Fruit fly (Drosophila melanogaster) whole organism, embryonic: ENCODE measurements around the gene CG11052.

ENCODE experiments used
- Atf3 ChIP-seq: fragments of 200-800 bp; sonication (Bioruptor generic); optimal IDR thresholded peaks from 3 replicates; lab custom pipeline; 2016; ENCODE audit warnings: missing biosample characterization, missing genetic modification characterization
- Atf6 ChIP-seq: fragments of 200-800 bp; sonication (Bioruptor generic); IDR thresholded peaks from 2 replicates; pipeline ENCODE4 v1.3.6; 2022; ENCODE audit warnings: missing biosample characterization, missing genetic modification characterization
- CG10979 ChIP-seq: fragments of 200-800 bp; sonication (Bioruptor generic); optimal IDR thresholded peaks from 2 replicates; lab custom pipeline; 2018; ENCODE audit warnings: missing biosample characterization, mild to moderate bottlenecking, missing genetic modification characterization, moderate library complexity
- CG11560 ChIP-seq: fragments of 200-800 bp; sonication (Bioruptor generic); IDR thresholded peaks from 3 replicates; pipeline ENCODE4 v1.3.6; 2022; ENCODE audit warnings: missing biosample characterization, missing genetic modification characterization
- CG12236 ChIP-seq: fragments of 200-800 bp; sonication (Bioruptor generic); optimal IDR thresholded peaks from 2 replicates; lab custom pipeline; 2016; ENCODE audit warnings: missing biosample characterization, missing genetic modification characterization
- CG12299 ChIP-seq: fragments of 200-800 bp; sonication (Bioruptor generic); optimal IDR thresholded peaks from 2 replicates; lab custom pipeline; 2018; ENCODE audit warnings: missing biosample characterization, mild to moderate bottlenecking, missing genetic modification characterization
- CG1233 ChIP-seq: fragments of 200-800 bp; sonication (Bioruptor generic); optimal IDR thresholded peaks from 4 replicates; lab custom pipeline; 2018; ENCODE audit warnings: missing biosample characterization, mild to moderate bottlenecking, missing genetic modification characterization
- CG14441 ChIP-seq: fragments of 200-800 bp; sonication (Bioruptor generic); IDR thresholded peaks from 2 replicates; pipeline ENCODE4 v1.3.6; 2022; ENCODE audit warnings: missing biosample characterization, missing genetic modification characterization
- CG16863 ChIP-seq: fragments of 200-800 bp; sonication (Bioruptor generic); optimal IDR thresholded peaks from 3 replicates; lab custom pipeline; 2016; ENCODE audit warnings: missing biosample characterization, missing genetic modification characterization
- CG17359 ChIP-seq: fragments of 200-800 bp; sonication (Bioruptor generic); optimal IDR thresholded peaks from 3 replicates; lab custom pipeline; 2018; ENCODE audit warnings: missing biosample characterization, mild to moderate bottlenecking, missing genetic modification characterization, moderate library complexity
- CG17385 ChIP-seq: fragments of 200-800 bp; sonication (Bioruptor generic); optimal IDR thresholded peaks from 3 replicates; lab custom pipeline; 2018; ENCODE audit warnings: missing biosample characterization, mild to moderate bottlenecking, missing genetic modification characterization
- CG18476 ChIP-seq: fragments of 200-800 bp; sonication (Bioruptor generic); optimal IDR thresholded peaks from 2 replicates; lab custom pipeline; 2016; ENCODE audit warnings: missing biosample characterization, mild to moderate bottlenecking, missing genetic modification characterization
- CG30431 ChIP-seq: fragments of 200-800 bp; sonication (Bioruptor generic); optimal IDR thresholded peaks from 2 replicates; lab custom pipeline; 2017; ENCODE audit warnings: missing biosample characterization, missing genetic modification characterization
- CG31365 ChIP-seq: fragments of 200-800 bp; sonication (Bioruptor generic); optimal IDR thresholded peaks from 2 replicates; lab custom pipeline; 2018; ENCODE audit warnings: missing biosample characterization, mild to moderate bottlenecking, missing genetic modification characterization
- CG34422 ChIP-seq: fragments of 200-800 bp; sonication (Bioruptor generic); IDR thresholded peaks from 3 replicates; pipeline ENCODE4 v1.3.6; 2022; ENCODE audit warnings: missing biosample characterization, missing genetic modification characterization
- CG3838 ChIP-seq: fragments of 200-800 bp; sonication (Bioruptor generic); optimal IDR thresholded peaks from 3 replicates; lab custom pipeline; 2016; ENCODE audit warnings: missing biosample characterization, missing genetic modification characterization
- CG5953 ChIP-seq: fragments of 200-800 bp; sonication (Bioruptor generic); IDR thresholded peaks from 2 replicates; pipeline ENCODE4 v1.3.6; 2022; ENCODE audit warnings: missing biosample characterization, missing genetic modification characterization
- CG6813 ChIP-seq: fragments of 200-800 bp; sonication (Bioruptor generic); optimal IDR thresholded peaks from 2 replicates; lab custom pipeline; 2017; ENCODE audit warnings: missing biosample characterization, missing genetic modification characterization, mild to moderate bottlenecking, moderate library complexity, missing genetic modification reagents
- CG8924 ChIP-seq: fragments of 200-800 bp; optimal IDR thresholded peaks from 3 replicates; lab custom pipeline; 2019; ENCODE audit warnings: missing biosample characterization, mild to moderate bottlenecking, missing genetic modification characterization, moderate library complexity
- Dek ChIP-seq: fragments of 200-800 bp; sonication (Bioruptor generic); optimal IDR thresholded peaks from 3 replicates; lab custom pipeline; 2019; ENCODE audit warnings: missing biosample characterization, mild to moderate bottlenecking, missing genetic modification characterization, moderate library complexity
- Gsc ChIP-seq: fragments of 200-800 bp; sonication (Bioruptor generic); IDR thresholded peaks from 2 replicates; pipeline ENCODE4 v1.3.6; 2022; ENCODE audit warnings: missing biosample characterization, missing genetic modification characterization
- Hand ChIP-seq: fragments of 200-800 bp; sonication (Bioruptor generic); optimal IDR thresholded peaks from 2 replicates; lab custom pipeline; 2017; ENCODE audit warnings: mild to moderate bottlenecking, missing biosample characterization, missing genetic modification reagents, missing genetic modification characterization
- Hr78 ChIP-seq, 2 experiments: fragments of 200-800 bp in 1 of 2; fragments of >200 bp in 1 of 2; sonication (Bioruptor generic) in 1 of 2; optimal IDR thresholded peaks; 2 replicates each; lab custom pipeline; 2017 to 2019; ENCODE audit warnings: missing biosample characterization in 2 of 2, missing genetic modification characterization in 2 of 2, mild to moderate bottlenecking in 1 of 2, moderate library complexity in 1 of 2
- Kr ChIP-seq: fragments of 200-800 bp; sonication (Bioruptor generic); optimal IDR thresholded peaks from 2 replicates; lab custom pipeline; 2017; ENCODE audit warnings: missing biosample characterization, mild to moderate bottlenecking, missing genetic modification characterization
- Max ChIP-seq: fragments of 200-800 bp; sonication (Bioruptor generic); optimal IDR thresholded peaks from 2 replicates; lab custom pipeline; 2016; ENCODE audit warnings: missing biosample characterization, mild to moderate bottlenecking, missing genetic modification characterization
- NC2β ChIP-seq: fragments of 200-800 bp; sonication (Bioruptor generic); optimal IDR thresholded peaks from 2 replicates; lab custom pipeline; 2016; ENCODE audit warnings: missing biosample characterization, missing genetic modification characterization
- Poxn ChIP-seq: fragments of 200-800 bp; sonication (Bioruptor generic); IDR thresholded peaks from 2 replicates; pipeline ENCODE4 v1.3.6; 2022; ENCODE audit warnings: missing biosample characterization, missing genetic modification characterization
- ara ChIP-seq: fragments of 200-800 bp; sonication (Bioruptor generic); IDR thresholded peaks from 2 replicates; pipeline ENCODE4 v1.3.6; 2022; ENCODE audit warnings: missing biosample characterization, missing genetic modification characterization
- ash1 ChIP-seq: fragments of 200-800 bp; sonication (Bioruptor generic); optimal IDR thresholded peaks from 2 replicates; lab custom pipeline; 2018; ENCODE audit warnings: missing biosample characterization, mild to moderate bottlenecking, missing genetic modification characterization
- ato ChIP-seq: fragments of 200-800 bp; sonication (Bioruptor generic); IDR thresholded peaks from 2 replicates; pipeline ENCODE4 v1.3.6; 2022; ENCODE audit warnings: missing biosample characterization, missing genetic modification characterization; ENCODE audit not compliant: partially characterized antibody
- chn ChIP-seq: fragments of 200-800 bp; sonication (Bioruptor generic); optimal IDR thresholded peaks from 2 replicates; lab custom pipeline; 2016; ENCODE audit warnings: missing biosample characterization, missing genetic modification characterization
- corto ChIP-seq: fragments of 200-800 bp; sonication (Bioruptor generic); optimal IDR thresholded peaks from 2 replicates; lab custom pipeline; 2016; ENCODE audit warnings: missing biosample characterization, mild to moderate bottlenecking, missing genetic modification characterization, moderate library complexity
- da ChIP-seq: fragments of 200-800 bp; sonication (Bioruptor generic); optimal IDR thresholded peaks from 2 replicates; lab custom pipeline; 2016; ENCODE audit warnings: missing biosample characterization, missing genetic modification characterization
- dpn ChIP-seq, 2 experiments: fragments of 200-800 bp; sonication (Bioruptor generic); optimal IDR thresholded peaks; 3 replicates each; lab custom pipeline; 2016; ENCODE audit warnings: missing biosample characterization in 2 of 2, missing genetic modification characterization in 2 of 2
- ems ChIP-seq: fragments of 200-800 bp; sonication (Bioruptor generic); optimal IDR thresholded peaks from 3 replicates; lab custom pipeline; 2016; ENCODE audit warnings: missing biosample characterization, missing genetic modification characterization
- esg ChIP-seq: fragments of 200-800 bp; sonication (Bioruptor generic); conservative IDR thresholded peaks from 2 replicates; pipeline ENCODE4 v1.3.6; 2022; ENCODE audit warnings: missing biosample characterization, missing genetic modification characterization
- fd3F ChIP-seq: fragments of 200-800 bp; sonication (Bioruptor generic); optimal IDR thresholded peaks from 2 replicates; lab custom pipeline; 2018; ENCODE audit warnings: missing biosample characterization, mild to moderate bottlenecking, missing genetic modification characterization, moderate library complexity
- fu2 ChIP-seq: fragments of 200-800 bp; sonication (Bioruptor generic); optimal IDR thresholded peaks from 2 replicates; lab custom pipeline; 2016; ENCODE audit warnings: missing biosample characterization, missing genetic modification characterization
- gem ChIP-seq: fragments of 200-800 bp; sonication (Bioruptor generic); optimal IDR thresholded peaks from 2 replicates; lab custom pipeline; 2019; ENCODE audit warnings: missing biosample characterization, mild to moderate bottlenecking, missing genetic modification characterization, moderate library complexity
- gfzf ChIP-seq: fragments of 200-800 bp; sonication (Bioruptor generic); optimal IDR thresholded peaks from 2 replicates; lab custom pipeline; 2016; ENCODE audit warnings: missing biosample characterization, mild to moderate bottlenecking, missing genetic modification characterization, moderate library complexity
- her ChIP-seq: fragments of 200-800 bp; sonication (Bioruptor generic); optimal IDR thresholded peaks from 2 replicates; lab custom pipeline; 2016; ENCODE audit warnings: missing biosample characterization, missing genetic modification characterization
- jing ChIP-seq: fragments of 200-800 bp; sonication (Bioruptor generic); optimal IDR thresholded peaks from 2 replicates; lab custom pipeline; 2018; ENCODE audit warnings: missing biosample characterization, mild to moderate bottlenecking, missing genetic modification characterization
- knrl ChIP-seq: fragments of 200-800 bp; sonication (Bioruptor generic); IDR thresholded peaks from 3 replicates; pipeline ENCODE4 v1.3.6; 2022; ENCODE audit warnings: missing biosample characterization, missing genetic modification characterization; ENCODE audit not compliant: partially characterized antibody
- mld ChIP-seq: fragments of 200-800 bp; sonication (Bioruptor generic); IDR thresholded peaks from 3 replicates; pipeline ENCODE4 v1.3.6; 2022; ENCODE audit warnings: missing biosample characterization, missing genetic modification characterization; ENCODE audit not compliant: partially characterized antibody
- phol ChIP-seq: fragments of 200-800 bp; sonication (Bioruptor generic); optimal IDR thresholded peaks from 3 replicates; lab custom pipeline; 2018; ENCODE audit warnings: missing biosample characterization, mild to moderate bottlenecking, missing genetic modification characterization, moderate library complexity
- pum ChIP-seq: fragments of 200-800 bp; sonication (Bioruptor generic); optimal IDR thresholded peaks from 2 replicates; lab custom pipeline; 2016; ENCODE audit warnings: missing biosample characterization, missing genetic modification characterization
- salm ChIP-seq: fragments of 200-800 bp; sonication (Bioruptor generic); optimal IDR thresholded peaks from 2 replicates; lab custom pipeline; 2018; ENCODE audit warnings: missing biosample characterization, mild to moderate bottlenecking, missing genetic modification characterization
- schlank ChIP-seq: fragments of 200-800 bp; sonication (Bioruptor generic); optimal IDR thresholded peaks from 2 replicates; lab custom pipeline; 2018; ENCODE audit warnings: missing biosample characterization, mild to moderate bottlenecking, missing genetic modification characterization
- sna ChIP-seq: fragments of 200-800 bp; sonication (Bioruptor generic); IDR thresholded peaks from 2 replicates; pipeline ENCODE4 v1.3.6; 2022; ENCODE audit warnings: missing biosample characterization, missing genetic modification characterization; ENCODE audit not compliant: partially characterized antibody
- trem ChIP-seq: fragments of 200-800 bp; optimal IDR thresholded peaks from 3 replicates; lab custom pipeline; 2019; ENCODE audit warnings: missing biosample characterization, mild to moderate bottlenecking, missing genetic modification characterization, moderate library complexity

Gene CG11052

dm6 chr3R:8032923-8033478 is 23.9 kb upstream of the CG11052 start, which contains the start of the genes CG11035 and unc-45 (continued):
- TF ChIP-seq mld (GFP tag; lab: Robert Waterston, UW) (0 out of 3 replicates have a peak, but pooled peaks have one; percentile 56), CG8924 (tag; lab: Kevin White, UChicago) (peak; percentile 18), CG18476 (GFP tag; lab: Kevin White, UChicago) (peak; percentile 15), jing (GFP tag; lab: Kevin White, UChicago) (no peak), CG17385 (GFP tag; lab: Kevin White, UChicago) (peak; percentile 34), fu2 (GFP tag; lab: Kevin White, UChicago) (no peak), sna (GFP tag; lab: Robert Waterston, UW) (peak; percentile 75), NC2β (GFP tag; lab: Kevin White, UChicago) (peak; percentile 11), Gsc (GFP tag; lab: Robert Waterston, UW) (no peak), CG10979 (no peak), salm (tag; lab: Kevin White, UChicago) (no peak), CG34422 (GFP tag; lab: Robert Waterston, UW) (peak; percentile 42; the same call in 1 of the 3 replicates), Hand (no peak), knrl (GFP tag; lab: Robert Waterston, UW) (peak; percentile 83), Atf3 (GFP tag; lab: Kevin White, UChicago) (no peak), trem (peak; percentile 41), CG5953 (no peak), dpn (GFP tag; optimal IDR thresholded peaks at IDR 0.05; lab: Kevin White, UChicago) (peak; percentile 17 to 50), gem (tag; lab: Kevin White, UChicago) (peak; percentile 61), CG31365 (tag; lab: Kevin White, UChicago) (no peak), CG30431 (GFP tag; lab: Kevin White, UChicago) (no peak), ems (no peak), her (no peak), phol (tag; lab: Kevin White, UChicago) (peak; percentile 71), Kr (GFP tag; lab: Kevin White, UChicago) (no peak), Max (GFP tag; lab: Kevin White, UChicago) (peak; percentile 9), chn (GFP tag; lab: Kevin White, UChicago) (no peak), Dek (tag; lab: Kevin White, UChicago) (peak; percentile 22), schlank (tag; lab: Kevin White, UChicago) (no peak), CG12236 (GFP tag; lab: Kevin White, UChicago) (no peak), esg (GFP tag; lab: Robert Waterston, UW) (no peak), corto (no peak), CG3838 (GFP tag; lab: Kevin White, UChicago) (peak; percentile 41), Poxn (GFP tag; lab: Robert Waterston, UW) (no peak), ato (GFP tag; lab: Robert Waterston, UW) (no peak), CG6813 (no peak), CG1233 (peak; percentile 15), ara (no peak), Hr78 (GFP tag; optimal IDR thresholded peaks at IDR 0.05; lab: Kevin White, UChicago) (peak in 1 of 2 experiments; percentile 86), CG17359 (tag; lab: Kevin White, UChicago) (no peak), Atf6 (GFP tag; lab: Robert Waterston, UW) (no peak), pum (GFP tag; lab: Kevin White, UChicago) (peak; percentile 50), CG12299 (no peak), gfzf (no peak), da (GFP tag; lab: Kevin White, UChicago) (no peak), fd3F (GFP tag; lab: Kevin White, UChicago) (no peak), ash1 (GFP tag; lab: Kevin White, UChicago) (no peak), CG11560 (no peak), CG16863 (GFP tag; lab: Kevin White, UChicago) (no peak), CG14441 (GFP tag; lab: Robert Waterston, UW) (no peak; the same call in 1 of the 2 replicates)
